Fruit fly (Drosophila melanogaster) S2 (cell line): ENCODE data around the gene ND-24.

ENCODE experiments used
- CG8478 ChIP-seq: fragments of >200 bp; optimal IDR thresholded peaks from 2 replicates; lab custom pipeline; 2018
- CTCF ChIP-seq, 2 experiments: fragments of >200 bp; optimal IDR thresholded peaks; 2 replicates each; lab custom pipeline; 2018

The ND-24 gene

DNA sequence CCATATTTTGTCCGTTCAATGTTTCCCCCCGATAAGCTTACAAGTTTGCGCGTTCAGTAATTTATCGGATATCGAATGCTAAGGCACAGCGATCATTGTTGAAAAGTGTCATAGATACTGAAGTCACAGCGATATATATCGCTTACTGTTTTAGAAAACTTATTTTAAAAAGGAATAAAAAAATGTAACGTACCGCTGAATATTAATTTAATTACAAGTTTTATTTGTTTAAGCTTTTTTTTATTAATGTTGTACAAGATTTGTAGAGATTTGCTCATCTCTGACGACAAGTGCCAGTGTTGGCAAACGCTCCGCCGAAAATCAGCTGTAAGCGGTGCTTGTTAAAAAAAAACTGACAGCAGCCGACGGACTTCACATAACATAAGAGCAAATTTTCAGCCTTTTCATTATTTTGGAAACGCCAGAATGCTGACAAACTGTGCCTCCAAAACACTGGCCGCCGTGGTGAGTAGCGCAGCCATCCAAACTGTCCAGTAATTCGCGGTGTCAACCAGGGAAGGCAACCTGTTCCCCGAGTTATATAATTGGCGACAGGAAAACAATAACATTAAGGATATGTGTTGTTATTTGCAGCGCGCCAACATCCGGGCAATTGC is at the start of gene ND-24, which contains the start of gene corolla:
TSS of gene ND-24 (plus strand) at position 94 of the 617 bp plus-strand sequence.
TSS of gene corolla (minus strand) at position 52 of the 617 bp plus-strand sequence.
- TF ChIP-seq CG8478 (no peak), CTCF (optimal IDR thresholded peaks at IDR 0.05; lab: Kevin White, UChicago) (no peak)

DNA sequence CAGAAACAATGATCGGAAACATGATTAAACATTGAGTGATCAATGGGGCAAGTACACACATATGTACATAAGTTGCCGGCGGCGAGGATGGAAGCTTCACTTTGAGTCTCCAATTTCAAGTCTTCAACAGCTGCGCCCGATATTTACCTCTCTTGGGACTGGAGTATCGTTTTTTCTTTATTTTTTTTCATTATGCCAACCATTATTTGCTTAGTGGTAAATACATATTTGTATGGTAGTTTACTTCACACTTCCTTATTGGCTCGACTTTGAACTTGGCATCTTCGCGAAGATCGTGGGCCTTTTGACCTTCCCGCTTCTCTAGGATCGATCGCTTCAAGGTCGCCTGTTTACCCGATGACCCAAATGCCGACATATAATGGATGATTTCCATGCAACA is 49.2 kb upstream of the ND-24 start:
- TF ChIP-seq CG8478 (no peak), CTCF (optimal IDR thresholded peaks at IDR 0.05; lab: Kevin White, UChicago) (no peak)

dm6 chrX:17583706-17584105 is 48.2 kb upstream of the ND-24 start:
- TF ChIP-seq CTCF (optimal IDR thresholded peaks at IDR 0.05; lab: Kevin White, UChicago): no peak
- no peak for TF ChIP-seq CG8478

- TF ChIP-seq CG8478 (no peak), CTCF (optimal IDR thresholded peaks at IDR 0.05; lab: Kevin White, UChicago) (peak; percentile 58 to 72)
Observed at dm6 chrX:17585892-17586291, 46.0 kb upstream of the ND-24 start.

- TF ChIP-seq CG8478 (no peak), CTCF (optimal IDR thresholded peaks at IDR 0.05; lab: Kevin White, UChicago) (no peak)
Observed at dm6 chrX:17588134-17588533, 43.8 kb upstream of the ND-24 start.

DNA sequence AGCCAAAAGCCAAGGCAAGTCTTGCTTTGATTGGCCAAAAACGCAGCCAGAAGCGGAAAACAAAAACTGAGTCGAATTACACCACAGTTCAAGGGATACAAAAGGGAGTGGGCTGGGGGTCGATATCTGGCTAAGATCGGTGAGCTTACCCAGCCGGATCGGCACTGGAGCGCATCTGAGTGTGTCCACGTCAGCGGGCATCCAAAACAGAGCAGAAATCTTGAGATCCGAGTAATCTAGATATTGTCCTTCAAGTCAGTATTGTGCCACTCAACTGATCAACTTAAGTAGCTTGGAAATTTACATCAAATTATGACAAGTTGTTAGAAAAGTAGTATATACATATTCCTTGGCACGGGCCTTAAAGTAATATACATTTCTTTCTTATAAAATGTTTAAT is 43.3 kb upstream of the ND-24 start, which contains the start of gene CG12992:
TSS of gene CG12992 (plus strand) at position 301 of the 400 bp plus-strand sequence.
- no peak for TF ChIP-seq CG8478
- no peak for TF ChIP-seq CTCF (optimal IDR thresholded peaks at IDR 0.05; lab: Kevin White, UChicago)

dm6 chrX:17594745-17595144 is 37.1 kb upstream of the ND-24 start:
- TF ChIP-seq CTCF (optimal IDR thresholded peaks at IDR 0.05; lab: Kevin White, UChicago) (no peak), CG8478 (no peak)

dm6 chrX:17595822-17596221 is 36.1 kb upstream of the ND-24 start:
- no peak for TF ChIP-seq CTCF (optimal IDR thresholded peaks at IDR 0.05; lab: Kevin White, UChicago)
- TF ChIP-seq CG8478: no peak

DNA sequence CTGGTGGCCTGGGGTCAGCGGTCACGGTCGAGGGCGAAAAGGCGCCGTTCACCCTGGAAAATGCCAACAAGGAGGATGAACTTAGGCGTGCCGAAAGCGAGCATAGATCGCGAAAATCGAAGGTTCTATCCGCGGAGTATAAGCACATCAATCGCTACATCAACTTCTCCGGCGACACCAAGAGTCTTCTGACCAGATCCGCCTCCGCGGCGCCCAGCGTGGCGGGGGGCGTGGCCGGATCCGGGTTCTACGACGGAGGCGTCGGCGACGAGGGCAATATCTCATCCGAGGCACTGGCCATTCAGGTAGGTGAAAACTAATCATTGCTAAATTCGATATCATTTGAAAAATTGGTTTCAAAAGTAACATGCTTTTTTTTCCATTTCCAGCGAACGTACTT is 34.3 kb upstream of the ND-24 start:
- TF ChIP-seq CG8478: no peak

- no peak for TF ChIP-seq CG8478
- no peak for TF ChIP-seq CTCF (optimal IDR thresholded peaks at IDR 0.05; lab: Kevin White, UChicago)
Observed at dm6 chrX:17599330-17599729, 32.6 kb upstream of the ND-24 start, which contains the start of gene X11L. X11L (plus strand) TSS chrX:17599608.

DNA sequence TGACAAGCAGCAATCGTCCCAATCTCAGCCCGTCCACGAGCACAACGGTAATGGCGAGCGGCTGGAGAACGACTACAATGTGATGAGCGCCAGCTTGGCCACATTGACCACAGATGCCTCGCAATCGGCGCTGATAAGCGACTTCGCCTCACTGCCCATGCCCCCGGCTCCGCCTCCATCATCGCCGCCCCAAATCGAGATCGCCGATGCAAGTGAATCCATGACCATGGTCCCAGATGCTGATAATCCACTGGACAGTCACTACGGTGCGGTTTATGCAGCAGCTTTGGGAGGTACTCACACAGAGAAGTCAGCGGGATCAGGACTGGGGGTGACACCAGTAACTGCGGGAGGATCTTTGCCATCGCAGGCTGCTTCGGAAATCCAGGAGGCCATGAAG is 29.4 kb upstream of the ND-24 start:
- no peak for TF ChIP-seq CTCF (optimal IDR thresholded peaks at IDR 0.05; lab: Kevin White, UChicago)
- TF ChIP-seq CG8478: no peak

DNA sequence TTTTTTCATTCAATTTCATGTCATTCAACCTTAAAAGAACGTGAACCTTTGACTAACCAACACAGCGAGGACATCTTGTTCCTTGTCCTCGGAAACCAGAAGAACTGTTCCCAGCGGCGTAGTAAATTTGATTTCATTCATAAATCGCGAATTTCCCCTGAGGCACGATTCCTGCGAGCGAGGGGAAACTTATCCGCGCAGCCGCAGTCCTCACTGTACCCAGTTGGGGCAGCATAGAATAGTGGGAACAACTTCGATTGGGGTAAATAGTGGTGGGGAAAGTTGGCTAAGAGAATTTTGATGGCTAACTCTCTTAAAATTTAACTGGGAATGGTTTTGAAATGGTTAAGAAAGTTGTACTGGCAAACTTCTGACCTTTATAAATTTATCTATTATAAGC is 20.4 kb upstream of the ND-24 start:
- TF ChIP-seq CG8478 (no peak), CTCF (optimal IDR thresholded peaks at IDR 0.05; lab: Kevin White, UChicago) (no peak)

DNA sequence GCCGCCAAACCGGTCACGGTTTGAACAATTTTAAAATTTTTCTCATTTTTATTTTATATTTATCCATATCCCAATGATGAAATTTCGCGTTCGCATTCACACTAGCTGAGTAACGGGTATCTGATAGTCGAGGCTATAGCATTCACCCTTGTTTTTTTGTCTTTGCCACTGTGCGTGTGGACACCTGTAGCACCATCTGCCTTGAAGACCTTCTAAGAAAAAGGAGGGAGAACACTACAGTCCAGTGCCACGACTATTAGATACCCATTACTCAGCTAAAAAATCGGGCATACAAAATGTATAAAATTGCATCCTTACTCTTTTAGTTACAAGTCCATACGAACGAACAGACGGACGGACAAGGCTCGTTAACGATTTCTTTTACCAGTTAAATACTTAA is 9.7 kb upstream of the ND-24 start:
- no peak for TF ChIP-seq CG8478
- TF ChIP-seq CTCF (optimal IDR thresholded peaks at IDR 0.05; lab: Kevin White, UChicago): no peak

- TF ChIP-seq CG8478 (no peak), CTCF (optimal IDR thresholded peaks at IDR 0.05; lab: Kevin White, UChicago) (no peak)
Observed at dm6 chrX:17624223-17624982, 7.5 kb upstream of the ND-24 start.

dm6 chrX:17624983-17625401 is 6.9 kb upstream of the ND-24 start:
- TF ChIP-seq CTCF (optimal IDR thresholded peaks at IDR 0.05; lab: Kevin White, UChicago) (no peak), CG8478 (no peak)

dm6 chrX:17625833-17626232 is 6.1 kb upstream of the ND-24 start:
- TF ChIP-seq CTCF (optimal IDR thresholded peaks at IDR 0.05; lab: Kevin White, UChicago): no peak
- TF ChIP-seq CG8478: no peak
